Worm (Caenorhabditis elegans): ENCODE data around the gene sph-1.

- TF ChIP-seq aha-1 (tag; optimal IDR thresholded peaks at IDR 0.05), result no peak
- TF ChIP-seq ztf-11 (tag; optimal IDR thresholded peaks at IDR 0.05), result no peak
- TF ChIP-seq egl-27 (tag; optimal IDR thresholded peaks at IDR 0.05), result no peak
- no peak for TF ChIP-seq nhr-12 (tag; optimal IDR thresholded peaks at IDR 0.05)
Observed at ce11 chrIV:8165950-8166349, 32.6 kb upstream of the sph-1 start, which contains the start of gene B0218.7.
